Fruit fly (Drosophila melanogaster) whole organism, embryonic: ENCODE data around the gene CaMKI.

Experiments used
- Adf1 ChIP-seq: fragments of 200-800 bp; sonication (Bioruptor generic); IDR thresholded peaks from 2 replicates; pipeline ENCODE4 v1.3.6; 2022; ENCODE audit warnings: missing biosample characterization, missing genetic modification characterization
- Blimp-1 ChIP-seq: fragments of 200-800 bp; sonication (Bioruptor generic); optimal IDR thresholded peaks from 3 replicates; lab custom pipeline; 2018; ENCODE audit warnings: missing biosample characterization, missing genetic modification characterization, mild to moderate bottlenecking, moderate library complexity, missing genetic modification reagents
- BtbVII ChIP-seq: fragments of 200-800 bp; sonication (Bioruptor generic); optimal IDR thresholded peaks from 3 replicates; lab custom pipeline; 2017; ENCODE audit warnings: missing biosample characterization, mild to moderate bottlenecking, missing genetic modification characterization
- CG10267 ChIP-seq: fragments of 200-800 bp; sonication (Bioruptor generic); optimal IDR thresholded peaks from 2 replicates; lab custom pipeline; 2018; ENCODE audit warnings: missing biosample characterization, mild to moderate bottlenecking, missing genetic modification characterization, moderate library complexity
- CG10431 ChIP-seq: fragments of 200-800 bp; sonication (Bioruptor generic); optimal IDR thresholded peaks from 3 replicates; lab custom pipeline; 2018; ENCODE audit warnings: missing biosample characterization, mild to moderate bottlenecking, missing genetic modification characterization
- CG11696 ChIP-seq: fragments of 200-800 bp; sonication (Bioruptor generic); IDR thresholded peaks from 2 replicates; pipeline ENCODE4 v1.3.6; 2022; ENCODE audit warnings: missing biosample characterization, missing genetic modification characterization
- CG12942 ChIP-seq: fragments of 200-800 bp; sonication (Bioruptor generic); optimal IDR thresholded peaks from 3 replicates; lab custom pipeline; 2016; ENCODE audit warnings: missing biosample characterization, missing genetic modification characterization
- CG13624 ChIP-seq: fragments of 200-800 bp; sonication (Bioruptor generic); optimal IDR thresholded peaks from 2 replicates; lab custom pipeline; 2016; ENCODE audit warnings: missing biosample characterization, missing genetic modification characterization
- CG14667 ChIP-seq: fragments of 200-800 bp; sonication (Bioruptor generic); IDR thresholded peaks from 2 replicates; pipeline ENCODE4 v1.3.6; 2022; ENCODE audit warnings: missing biosample characterization, missing genetic modification characterization
- CG14860 ChIP-seq: fragments of 200-800 bp; sonication (Bioruptor generic); IDR thresholded peaks from 3 replicates; pipeline ENCODE4 v1.3.6; 2022; ENCODE audit warnings: missing biosample characterization, missing genetic modification characterization; ENCODE audit not compliant: partially characterized antibody
- CG1603 ChIP-seq: fragments of 200-800 bp; sonication (Bioruptor generic); optimal IDR thresholded peaks from 2 replicates; lab custom pipeline; 2019; ENCODE audit warnings: missing biosample characterization, mild to moderate bottlenecking, missing genetic modification characterization, moderate library complexity
- CG17186 ChIP-seq: fragments of 200-800 bp; sonication (Bioruptor generic); optimal IDR thresholded peaks from 3 replicates; lab custom pipeline; 2017; ENCODE audit warnings: missing biosample characterization, missing genetic modification reagents, missing genetic modification characterization
- CG17385 ChIP-seq: fragments of 200-800 bp; sonication (Bioruptor generic); optimal IDR thresholded peaks from 3 replicates; lab custom pipeline; 2018; ENCODE audit warnings: missing biosample characterization, mild to moderate bottlenecking, missing genetic modification characterization
- CG17829 ChIP-seq: fragments of 200-800 bp; optimal IDR thresholded peaks from 2 replicates; lab custom pipeline; 2019; ENCODE audit warnings: missing biosample characterization, mild to moderate bottlenecking, missing genetic modification characterization, moderate library complexity
- CG2712 ChIP-seq: fragments of 200-800 bp; optimal IDR thresholded peaks from 3 replicates; lab custom pipeline; 2019; ENCODE audit warnings: missing biosample characterization, mild to moderate bottlenecking, missing genetic modification characterization, moderate library complexity
- CG34376 ChIP-seq: fragments of 200-800 bp; sonication (Bioruptor generic); optimal IDR thresholded peaks from 2 replicates; lab custom pipeline; 2018; ENCODE audit warnings: missing biosample characterization, mild to moderate bottlenecking, missing genetic modification characterization
- CG4730 ChIP-seq: fragments of 200-800 bp; sonication (Bioruptor generic); IDR thresholded peaks from 2 replicates; pipeline ENCODE4 v1.3.6; 2022; ENCODE audit warnings: missing biosample characterization, missing genetic modification characterization
- CG7271 ChIP-seq: fragments of 200-800 bp; sonication (Bioruptor generic); optimal IDR thresholded peaks from 2 replicates; lab custom pipeline; 2018; ENCODE audit warnings: missing biosample characterization, mild to moderate bottlenecking, missing genetic modification characterization, moderate library complexity
- CG7987 ChIP-seq: fragments of 200-800 bp; sonication (Bioruptor generic); optimal IDR thresholded peaks from 2 replicates; lab custom pipeline; 2018; ENCODE audit warnings: missing biosample characterization, mild to moderate bottlenecking, missing genetic modification characterization, moderate library complexity
- CG8281 ChIP-seq: fragments of 200-800 bp; sonication (Bioruptor generic); optimal IDR thresholded peaks from 2 replicates; lab custom pipeline; 2018; ENCODE audit warnings: missing biosample characterization, mild to moderate bottlenecking, missing genetic modification characterization, moderate library complexity
- CkIIα-i1 ChIP-seq: fragments of 200-800 bp; sonication (Bioruptor generic); IDR thresholded peaks from 2 replicates; pipeline ENCODE4 v1.3.6; 2022; ENCODE audit warnings: missing biosample characterization, missing genetic modification characterization
- Dll ChIP-seq: fragments of 200-800 bp; sonication (Bioruptor generic); IDR thresholded peaks from 4 replicates; pipeline ENCODE4 v1.3.6; 2022; ENCODE audit warnings: missing biosample characterization, missing genetic modification characterization; ENCODE audit not compliant: partially characterized antibody
- ERR ChIP-seq: fragments of 200-800 bp; sonication (Bioruptor generic); optimal IDR thresholded peaks from 2 replicates; lab custom pipeline; 2016; ENCODE audit warnings: missing biosample characterization, missing genetic modification characterization
- Jarid2 ChIP-seq: fragments of 200-800 bp; sonication (Bioruptor generic); optimal IDR thresholded peaks from 3 replicates; lab custom pipeline; 2017; ENCODE audit warnings: mild to moderate bottlenecking, missing biosample characterization, missing genetic modification reagents, missing genetic modification characterization
- Lhr ChIP-seq: fragments of 200-800 bp; sonication (Bioruptor generic); optimal IDR thresholded peaks from 3 replicates; lab custom pipeline; 2017; ENCODE audit warnings: mild to moderate bottlenecking, missing biosample characterization, missing genetic modification reagents, missing genetic modification characterization
- Myb ChIP-seq: fragments of 200-800 bp; sonication (Bioruptor generic); optimal IDR thresholded peaks from 2 replicates; lab custom pipeline; 2016; ENCODE audit warnings: missing biosample characterization, missing genetic modification characterization
- Poxn ChIP-seq: fragments of 200-800 bp; sonication (Bioruptor generic); IDR thresholded peaks from 2 replicates; pipeline ENCODE4 v1.3.6; 2022; ENCODE audit warnings: missing biosample characterization, missing genetic modification characterization
- Ssrp ChIP-seq: fragments of 200-800 bp; sonication (Bioruptor generic); optimal IDR thresholded peaks from 2 replicates; lab custom pipeline; 2018; ENCODE audit warnings: missing biosample characterization, mild to moderate bottlenecking, missing genetic modification characterization, moderate library complexity
- Xbp1 ChIP-seq: fragments of 200-800 bp; sonication (Bioruptor generic); optimal IDR thresholded peaks from 3 replicates; lab custom pipeline; 2016; ENCODE audit warnings: missing biosample characterization, mild to moderate bottlenecking, missing genetic modification characterization
- bowl ChIP-seq: fragments of 200-800 bp; sonication (Bioruptor generic); IDR thresholded peaks from 2 replicates; pipeline ENCODE4 v1.3.6; 2022; ENCODE audit warnings: missing biosample characterization, missing genetic modification characterization
- da ChIP-seq: fragments of 200-800 bp; sonication (Bioruptor generic); optimal IDR thresholded peaks from 2 replicates; lab custom pipeline; 2016; ENCODE audit warnings: missing biosample characterization, missing genetic modification characterization
- dati ChIP-seq: fragments of 200-800 bp; sonication (Bioruptor generic); IDR thresholded peaks from 2 replicates; pipeline ENCODE4 v1.3.6; 2022; ENCODE audit warnings: missing biosample characterization, missing genetic modification characterization
- dysf ChIP-seq: fragments of 200-800 bp; sonication (Bioruptor generic); IDR thresholded peaks from 3 replicates; pipeline ENCODE4 v1.3.6; 2022; ENCODE audit warnings: missing biosample characterization, missing genetic modification characterization
- gem ChIP-seq: fragments of 200-800 bp; sonication (Bioruptor generic); optimal IDR thresholded peaks from 2 replicates; lab custom pipeline; 2019; ENCODE audit warnings: missing biosample characterization, mild to moderate bottlenecking, missing genetic modification characterization, moderate library complexity
- grn ChIP-seq: fragments of 200-800 bp; sonication (Bioruptor generic); optimal IDR thresholded peaks from 3 replicates; lab custom pipeline; 2017; ENCODE audit warnings: missing biosample characterization, missing genetic modification characterization
- hbn ChIP-seq: fragments of 200-800 bp; sonication (Bioruptor generic); IDR thresholded peaks from 2 replicates; pipeline ENCODE4 v1.3.6; 2022; ENCODE audit warnings: missing biosample characterization, missing genetic modification characterization; ENCODE audit not compliant: partially characterized antibody
- ind ChIP-seq: fragments of 200-800 bp; sonication (Bioruptor generic); optimal IDR thresholded peaks from 3 replicates; lab custom pipeline; 2016; ENCODE audit warnings: missing biosample characterization, missing genetic modification characterization
- inv ChIP-seq: fragments of 200-800 bp; sonication (Bioruptor generic); IDR thresholded peaks from 2 replicates; pipeline ENCODE4 v1.3.6; 2022; ENCODE audit warnings: missing biosample characterization, missing genetic modification characterization; ENCODE audit not compliant: partially characterized antibody
- kni ChIP-seq: fragments of 200-800 bp; sonication (Bioruptor generic); optimal IDR thresholded peaks from 3 replicates; lab custom pipeline; 2017; ENCODE audit warnings: mild to moderate bottlenecking, missing biosample characterization, missing genetic modification reagents, missing genetic modification characterization
- pho ChIP-seq: fragments of 200-800 bp; sonication (Bioruptor generic); optimal IDR thresholded peaks from 2 replicates; lab custom pipeline; 2016; ENCODE audit warnings: missing biosample characterization, missing genetic modification characterization
- pzg ChIP-seq: fragments of 200-800 bp; sonication (Bioruptor generic); optimal IDR thresholded peaks from 3 replicates; lab custom pipeline; 2018; ENCODE audit warnings: missing biosample characterization, mild to moderate bottlenecking, missing genetic modification characterization, moderate library complexity
- ranshi ChIP-seq: fragments of 200-800 bp; sonication (Bioruptor generic); IDR thresholded peaks from 2 replicates; pipeline ENCODE4 v1.3.6; 2022; ENCODE audit warnings: missing biosample characterization, missing genetic modification characterization
- sc ChIP-seq, 3 experiments: fragments of >200 bp in 2 of 3; fragments of 200-800 bp in 1 of 3; sonication (Bioruptor generic) in 1 of 3; optimal IDR thresholded peaks; 2 replicates in 2 of 3; 3 replicates in 1 of 3; lab custom pipeline; 2017; ENCODE audit warnings: mild to moderate bottlenecking in 1 of 3, missing biosample characterization in 1 of 3, missing genetic modification characterization in 1 of 3, missing genetic modification reagents in 1 of 3
- sens-2 ChIP-seq: fragments of 200-800 bp; sonication (Bioruptor generic); IDR thresholded peaks from 2 replicates; pipeline ENCODE4 v1.3.6; 2022; ENCODE audit warnings: missing biosample characterization, missing genetic modification characterization
- sima ChIP-seq: fragments of 200-800 bp; sonication (Bioruptor generic); optimal IDR thresholded peaks from 2 replicates; lab custom pipeline; 2016; ENCODE audit warnings: missing biosample characterization, missing genetic modification characterization
- trem ChIP-seq: fragments of 200-800 bp; optimal IDR thresholded peaks from 3 replicates; lab custom pipeline; 2019; ENCODE audit warnings: missing biosample characterization, mild to moderate bottlenecking, missing genetic modification characterization, moderate library complexity
- tup ChIP-seq: fragments of 200-800 bp; sonication (Bioruptor generic); optimal IDR thresholded peaks from 2 replicates; lab custom pipeline; 2016; ENCODE audit warnings: missing biosample characterization, mild to moderate bottlenecking, missing genetic modification characterization, moderate library complexity
- zf30C ChIP-seq: fragments of 200-800 bp; sonication (Bioruptor generic); optimal IDR thresholded peaks from 3 replicates; lab custom pipeline; 2018; ENCODE audit warnings: missing biosample characterization, mild to moderate bottlenecking, missing genetic modification characterization

Gene CaMKI

DNA sequence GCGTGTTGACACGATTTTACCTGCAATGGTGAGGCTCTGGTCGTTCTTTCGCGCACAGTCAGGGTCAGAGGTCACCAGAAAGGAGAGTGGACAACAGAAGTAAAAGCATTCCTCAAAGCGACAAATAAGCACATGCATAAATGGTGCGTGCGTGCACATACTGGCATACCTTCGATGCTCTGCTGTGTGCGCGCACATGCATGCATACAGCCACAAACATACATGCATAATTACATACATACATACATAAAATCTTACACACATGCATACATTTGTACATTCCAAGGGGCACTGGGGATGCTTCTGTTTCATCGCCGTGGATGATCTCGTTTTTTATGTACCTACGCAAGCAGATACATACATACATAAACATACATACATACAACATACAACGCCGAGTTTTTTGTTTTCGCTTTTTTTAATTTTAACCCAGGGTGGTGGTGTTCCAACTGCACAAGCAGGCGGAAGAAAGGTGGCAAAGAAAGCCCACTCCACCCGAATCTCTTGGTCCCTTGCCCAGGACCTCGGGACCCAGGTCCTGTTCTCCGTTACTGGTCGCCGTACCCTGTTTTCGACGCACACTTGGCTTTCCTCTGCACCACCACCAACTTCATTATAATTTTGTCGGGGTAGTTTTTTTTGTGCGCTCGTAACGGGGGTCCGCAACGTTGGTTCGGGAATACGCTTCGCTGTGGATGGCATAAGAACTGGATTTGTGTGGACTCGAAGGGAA is 43.7 kb downstream of the CaMKI start, which contains the start of gene Asator (continued):
- TF ChIP-seq sens-2 (no peak), Lhr (GFP tag; lab: Kevin White, UChicago) (no peak), CG7987 (peak; percentile 33), CG10267 (tag; lab: Kevin White, UChicago) (peak; percentile 43), CG8281 (no peak), inv (GFP tag; lab: Robert Waterston, UW) (no peak), pho (peak; percentile 43), Adf1 (GFP tag; lab: Robert Waterston, UW) (no peak; the same call in 1 of the 2 replicates), Ssrp (tag; lab: Kevin White, UChicago) (no peak), CG10431 (GFP tag; lab: Kevin White, UChicago) (peak; percentile 16), ranshi (GFP tag; lab: Robert Waterston, UW) (no peak; the same call in 1 of the 2 replicates), pzg (GFP tag; lab: Kevin White, UChicago) (no peak), CG17829 (tag; lab: Kevin White, UChicago) (peak; percentile 71), Myb (GFP tag; lab: Kevin White, UChicago) (peak; percentile 55), sima (GFP tag; lab: Kevin White, UChicago) (no peak), Dll (GFP tag; lab: Robert Waterston, UW) (peak; percentile 45; the same call in 1 of the 4 replicates), Blimp-1 (GFP tag; lab: Kevin White, UChicago) (peak; percentile 37), CG2712 (tag; lab: Kevin White, UChicago) (peak; percentile 64), CG7271 (tag; lab: Kevin White, UChicago) (no peak), da (GFP tag; lab: Kevin White, UChicago) (no peak), CG11696 (peak; percentile 12; the same call in 1 of the 2 replicates), sc (optimal IDR thresholded peaks at IDR 0.05; lab: Kevin White, UChicago) (no peak), sc (GFP tag; optimal IDR thresholded peaks at IDR 0.05; lab: Kevin White, UChicago) (no peak), CG12942 (GFP tag; lab: Kevin White, UChicago) (peak; percentile 54), Jarid2 (GFP tag; lab: Kevin White, UChicago) (no peak), CG17186 (GFP tag; lab: Kevin White, UChicago) (no peak), gem (tag; lab: Kevin White, UChicago) (peak; percentile 67), tup (GFP tag; lab: Kevin White, UChicago) (no peak), CG1603 (tag; lab: Kevin White, UChicago) (peak; percentile 54), CG13624 (GFP tag; lab: Kevin White, UChicago) (peak; percentile 43), CG4730 (GFP tag; lab: Robert Waterston, UW) (no peak; the same call in 1 of the 2 replicates), Xbp1 (GFP tag; lab: Kevin White, UChicago) (peak; percentile 79), CG34376 (peak; percentile 46), dysf (GFP tag; lab: Robert Waterston, UW) (no peak; the same call in 2 of the 3 replicates), ind (peak; percentile 73), zf30C (GFP tag; lab: Kevin White, UChicago) (no peak), trem (tag; lab: Kevin White, UChicago) (peak; percentile 40), CG14667 (GFP tag; lab: Robert Waterston, UW) (no peak), BtbVII (GFP tag; lab: Kevin White, UChicago) (peak; percentile 13), grn (GFP tag; lab: Kevin White, UChicago) (no peak), CG14860 (GFP tag; lab: Robert Waterston, UW) (no peak), ERR (GFP tag; lab: Kevin White, UChicago) (peak; percentile 35), CG17385 (GFP tag; lab: Kevin White, UChicago) (peak; percentile 49), CkIIα-i1 (no peak), bowl (GFP tag; lab: Robert Waterston, UW) (0 out of 2 replicates have a peak, but pooled peaks have one; percentile 32), Poxn (GFP tag; lab: Robert Waterston, UW) (no peak), kni (peak; percentile 91), dati (no peak), hbn (GFP tag; lab: Robert Waterston, UW) (no peak)
